Fruit fly (Drosophila melanogaster): ENCODE data around the gene CG43120.

CG43120 gene

DNA sequence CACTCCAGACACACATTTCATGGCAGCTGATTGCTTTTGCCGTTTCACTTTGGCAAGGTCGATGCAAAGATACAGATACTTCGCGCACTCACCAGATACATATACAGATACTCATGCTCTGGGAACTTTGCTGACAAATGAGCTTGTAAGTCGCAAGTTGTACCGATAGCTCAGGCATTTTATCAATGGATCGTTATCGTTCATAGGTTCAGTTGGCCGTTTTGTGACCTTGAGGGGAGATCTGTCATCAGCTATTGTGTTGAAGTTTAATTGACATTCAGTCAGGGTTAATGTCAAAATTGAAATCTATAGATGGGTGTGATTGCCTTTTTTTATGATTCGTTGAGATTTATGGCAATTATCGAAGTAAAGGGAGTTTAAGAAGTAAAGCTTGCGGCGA lies 50.5 kb downstream of the CG43120 start:
- TF ChIP-seq usp (GFP tag; optimal IDR thresholded peaks at IDR 0.05) = no peak
- no peak for TF ChIP-seq EcR (GFP tag; optimal IDR thresholded peaks at IDR 0.05)
- no peak for TF ChIP-seq CG8478 (optimal IDR thresholded peaks at IDR 0.05)
- no peak for TF ChIP-seq psq (optimal IDR thresholded peaks at IDR 0.05)
- TF ChIP-seq pan (optimal IDR thresholded peaks at IDR 0.05) = no peak
- no peak for TF ChIP-seq Dll (optimal IDR thresholded peaks at IDR 0.05)
